Worm (Caenorhabditis elegans) whole organism, L2 larva: ENCODE data around the gene ZK930.6.

Experiments
- aly-2 ChIP-seq: fragments of 150-350 bp; optimal IDR thresholded peaks from 2 replicates; lab custom pipeline; 2014; ENCODE audit warnings: missing biosample characterization, missing genetic modification characterization
- elt-3 ChIP-seq: sonication (generic microtip); optimal IDR thresholded peaks from 2 replicates; lab custom pipeline; 2017; ENCODE audit warnings: missing biosample characterization, missing genetic modification characterization
- snpc-4 ChIP-seq: fragments of 150-350 bp; optimal IDR thresholded peaks from 2 replicates; lab custom pipeline; 2014; ENCODE audit warnings: missing biosample characterization, missing genetic modification characterization

DNA sequence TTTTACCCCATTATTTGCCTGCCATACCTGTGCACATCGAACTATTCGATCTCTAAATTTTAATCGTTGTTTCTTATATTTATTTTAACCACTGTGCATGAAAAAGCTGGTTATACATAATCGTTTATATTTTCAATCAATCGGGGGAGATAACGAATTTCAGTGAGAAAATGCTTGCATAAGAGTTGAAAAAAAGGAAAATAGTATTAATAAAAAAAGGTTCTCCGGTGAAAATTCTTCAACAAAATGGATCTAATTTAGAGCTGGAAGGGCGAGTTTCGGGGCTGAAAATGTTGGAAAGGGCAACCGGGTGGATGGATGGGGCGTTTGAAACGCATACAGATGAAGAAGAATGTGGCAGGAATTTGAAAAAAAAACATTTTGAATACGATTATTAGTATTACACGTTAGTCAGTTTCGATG is 33.8 kb downstream of the ZK930.6 start:
- TF ChIP-seq snpc-4 (no peak), elt-3 (tag; lab: Kevin White, UChicago) (no peak), aly-2 (tag; lab: Kevin White, UChicago) (no peak)
